Worm (Caenorhabditis elegans) whole organism, young adult: Measurements from ENCODE around the gene ZK896.1.

Source experiments
- C17E4.6 ChIP-seq: fragments of 200-800 bp; sonication (Bioruptor generic); IDR thresholded peaks from 2 replicates; pipeline ENCODE4 v1.3.6; 2022; ENCODE audit warnings: missing genetic modification reagents, missing genetic modification characterization, missing compliant biosample characterization
- F10E7.11 ChIP-seq: sonication (generic microtip); optimal IDR thresholded peaks from 2 replicates; lab custom pipeline; 2017; ENCODE audit warnings: mild to moderate bottlenecking, missing genetic modification characterization, moderate library complexity, missing compliant biosample characterization
- F23B12.7 ChIP-seq: sonication (generic microtip); optimal IDR thresholded peaks from 2 replicates; lab custom pipeline; 2017; ENCODE audit warnings: missing genetic modification characterization, mild to moderate bottlenecking, missing compliant biosample characterization, antibody characterized with exemption, moderate library complexity; ENCODE audit not compliant: insufficient read depth
- F33H1.4 ChIP-seq: fragments of 200-800 bp; sonication (Bioruptor generic); IDR thresholded peaks from 2 replicates; pipeline ENCODE4 v1.3.6; 2022; ENCODE audit warnings: missing genetic modification reagents, missing genetic modification characterization, missing compliant biosample characterization
- K11D2.4 ChIP-seq: fragments of 200-800 bp; sonication (Bioruptor generic); IDR thresholded peaks from 2 replicates; pipeline ENCODE4 v1.3.6; 2022; ENCODE audit warnings: missing genetic modification reagents, missing genetic modification characterization, missing compliant biosample characterization
- T07F8.4 ChIP-seq: sonication (generic microtip); optimal IDR thresholded peaks from 2 replicates; lab custom pipeline; 2016; ENCODE audit warnings: mild to moderate bottlenecking, missing genetic modification characterization, moderate library complexity, missing compliant biosample characterization
- T26A5.8 ChIP-seq: sonication (generic microtip); optimal IDR thresholded peaks from 2 replicates; lab custom pipeline; 2016; ENCODE audit warnings: missing genetic modification characterization, missing compliant biosample characterization
- Y79H2A.3 ChIP-seq: fragments of 200-800 bp; sonication (Bioruptor generic); conservative IDR thresholded peaks from 2 replicates; pipeline ENCODE4 v1.3.6; 2022; ENCODE audit warnings: missing genetic modification reagents, missing genetic modification characterization, missing compliant biosample characterization
- ZK185.1 ChIP-seq: sonication (generic microtip); optimal IDR thresholded peaks from 2 replicates; lab custom pipeline; 2016; ENCODE audit warnings: mild to moderate bottlenecking, missing genetic modification characterization, missing compliant biosample characterization; ENCODE audit not compliant: poor library complexity, severe bottlenecking
- akir-1 ChIP-seq: fragments of 200-800 bp; sonication (Bioruptor generic); optimal IDR thresholded peaks from 2 replicates; lab custom pipeline; 2018; ENCODE audit warnings: mild to moderate bottlenecking, missing genetic modification characterization, moderate library complexity, missing compliant biosample characterization
- atf-7 ChIP-seq: sonication (generic microtip); optimal IDR thresholded peaks from 2 replicates; lab custom pipeline; 2017; ENCODE audit warnings: mild to moderate bottlenecking, missing genetic modification characterization, missing compliant biosample characterization
- athp-1 ChIP-seq: sonication (generic microtip); optimal IDR thresholded peaks from 2 replicates; lab custom pipeline; 2017; ENCODE audit warnings: mild to moderate bottlenecking, missing genetic modification characterization, missing compliant biosample characterization
- attf-3 ChIP-seq: fragments of 200-800 bp; sonication (Bioruptor generic); conservative IDR thresholded peaks from 2 replicates; pipeline ENCODE4 v1.3.6; 2022; ENCODE audit warnings: missing genetic modification reagents, missing genetic modification characterization, missing compliant biosample characterization
- attf-6 ChIP-seq: fragments of 200-800 bp; sonication (Bioruptor generic); IDR thresholded peaks from 2 replicates; pipeline ENCODE4 v1.3.6; 2022; ENCODE audit warnings: missing genetic modification reagents, missing genetic modification characterization, missing compliant biosample characterization
- cebp-1 ChIP-seq, 2 experiments: fragments of 200-800 bp in 1 of 2; sonication (Bioruptor generic) in 1 of 2; sonication (generic microtip) in 1 of 2; IDR thresholded peaks in 1 of 2; optimal IDR thresholded peaks in 1 of 2; 2 replicates each; pipeline versions ENCODE4 v1.3.6 to Lab custom; 2017 to 2022; ENCODE audit warnings: missing compliant biosample characterization in 2 of 2, missing genetic modification characterization in 2 of 2, mild to moderate bottlenecking in 1 of 2, missing genetic modification reagents in 1 of 2, moderate library complexity in 1 of 2
- cebp-2 ChIP-seq: fragments of 200-800 bp; sonication (Bioruptor generic); IDR thresholded peaks from 2 replicates; pipeline ENCODE4 v1.3.6; 2022; ENCODE audit warnings: missing genetic modification characterization, missing compliant biosample characterization
- ceh-79 ChIP-seq: sonication (generic microtip); optimal IDR thresholded peaks from 2 replicates; lab custom pipeline; 2017; ENCODE audit warnings: mild to moderate bottlenecking, missing genetic modification characterization, missing compliant biosample characterization
- ceh-91 ChIP-seq: fragments of 200-800 bp; sonication (Bioruptor generic); IDR thresholded peaks from 2 replicates; pipeline ENCODE4 v1.3.6; 2022; ENCODE audit warnings: missing genetic modification reagents, missing genetic modification characterization, missing compliant biosample characterization
- dox-1 ChIP-seq: fragments of 200-800 bp; sonication (Bioruptor generic); IDR thresholded peaks from 2 replicates; pipeline ENCODE4 v1.3.6; 2022; ENCODE audit warnings: missing genetic modification reagents, missing genetic modification characterization, missing compliant biosample characterization
- dpl-1 ChIP-seq: fragments of 150-350 bp; optimal IDR thresholded peaks from 2 replicates; lab custom pipeline; 2014; ENCODE audit warnings: missing biosample characterization, missing genetic modification reagents, missing genetic modification characterization
- efl-1 ChIP-seq: fragments of 150-350 bp; optimal IDR thresholded peaks from 2 replicates; lab custom pipeline; 2014; ENCODE audit warnings: missing biosample characterization, missing genetic modification reagents, missing genetic modification characterization
- egl-18 ChIP-seq: fragments of 200-800 bp; sonication (Bioruptor generic); IDR thresholded peaks from 2 replicates; pipeline ENCODE4 v1.3.6; 2022; ENCODE audit warnings: missing genetic modification reagents, missing genetic modification characterization, missing compliant biosample characterization
- gei-17 ChIP-seq: fragments of 200-800 bp; sonication (Bioruptor generic); optimal IDR thresholded peaks from 2 replicates; lab custom pipeline; 2018; ENCODE audit warnings: mild to moderate bottlenecking, missing genetic modification characterization, missing compliant biosample characterization
- hmg-1.2 ChIP-seq: fragments of 200-800 bp; sonication (Bioruptor generic); IDR thresholded peaks from 2 replicates; pipeline ENCODE4 v1.3.6; 2022; ENCODE audit warnings: missing genetic modification reagents, missing genetic modification characterization, missing compliant biosample characterization
- madf-6 ChIP-seq: fragments of 200-800 bp; sonication (Bioruptor generic); IDR thresholded peaks from 2 replicates; pipeline ENCODE4 v1.3.6; 2022; ENCODE audit warnings: missing genetic modification reagents, missing genetic modification characterization, missing compliant biosample characterization
- madf-8 ChIP-seq: fragments of 200-800 bp; sonication (Bioruptor generic); conservative IDR thresholded peaks from 2 replicates; pipeline ENCODE4 v1.3.6; 2022; ENCODE audit warnings: missing genetic modification reagents, missing genetic modification characterization, missing compliant biosample characterization
- mel-28 ChIP-seq: sonication (generic microtip); optimal IDR thresholded peaks from 2 replicates; lab custom pipeline; 2016; ENCODE audit warnings: borderline replicate concordance, mild to moderate bottlenecking, missing genetic modification characterization, missing compliant biosample characterization
- nhr-80 ChIP-seq: sonication (generic microtip); optimal IDR thresholded peaks from 2 replicates; lab custom pipeline; 2016; ENCODE audit warnings: missing genetic modification characterization, missing compliant biosample characterization
- nhr-90 ChIP-seq: sonication (generic microtip); optimal IDR thresholded peaks from 2 replicates; lab custom pipeline; 2016; ENCODE audit warnings: missing genotype, mild to moderate bottlenecking, missing genetic modification characterization, missing compliant biosample characterization
- rcor-1 ChIP-seq: fragments of 200-800 bp; sonication (Bioruptor generic); IDR thresholded peaks from 2 replicates; pipeline ENCODE4 v1.3.6; 2022; ENCODE audit warnings: missing genetic modification reagents, missing genetic modification characterization, missing compliant biosample characterization
- rec-8 ChIP-seq, 2 experiments: sonication (generic microtip); optimal IDR thresholded peaks; 2 replicates each; lab custom pipeline; 2016; ENCODE audit warnings: mild to moderate bottlenecking in 2 of 2, missing genetic modification characterization in 2 of 2, missing genetic modification reagents in 2 of 2, missing genotype in 2 of 2, missing biosample characterization in 1 of 2, missing compliant biosample characterization in 1 of 2, moderate library complexity in 1 of 2
- rpc-1 ChIP-seq, 2 experiments: fragments of 150-350 bp in 1 of 2; sonication (generic microtip) in 1 of 2; optimal IDR thresholded peaks; 2 replicates each; lab custom pipeline; 2014 to 2018; ENCODE audit warnings: missing biosample characterization in 1 of 2, missing genetic modification characterization in 1 of 2, missing genetic modification reagents in 1 of 2, missing genotype in 1 of 2
- snpc-1.3 ChIP-seq: sonication (generic microtip); optimal IDR thresholded peaks from 2 replicates; lab custom pipeline; 2017; ENCODE audit warnings: missing genetic modification characterization, mild to moderate bottlenecking, missing compliant biosample characterization, antibody characterized with exemption, moderate library complexity, missing genotype, missing genetic modification reagents; ENCODE audit not compliant: insufficient read depth
- snpc-3.4 ChIP-seq: sonication (generic microtip); optimal IDR thresholded peaks from 2 replicates; lab custom pipeline; 2017; ENCODE audit warnings: missing genetic modification characterization, mild to moderate bottlenecking, missing compliant biosample characterization, antibody characterized with exemption, moderate library complexity, missing genotype, missing genetic modification reagents
- snpc-4 ChIP-seq, 5 experiments: fragments of 150-350 bp in 1 of 5; sonication (generic microtip) in 4 of 5; optimal IDR thresholded peaks; 2 replicates each; lab custom pipeline; 2014 to 2018; ENCODE audit warnings: missing genetic modification characterization in 5 of 5, missing biosample characterization in 3 of 5, antibody characterized with exemption in 2 of 5, mild to moderate bottlenecking in 2 of 5, missing compliant biosample characterization in 2 of 5, missing genotype in 2 of 5, moderate library complexity in 2 of 5, missing genetic modification reagents in 1 of 5
- sptf-2 ChIP-seq: fragments of 200-800 bp; sonication (Bioruptor generic); optimal IDR thresholded peaks from 2 replicates; lab custom pipeline; 2018; ENCODE audit warnings: mild to moderate bottlenecking, missing genetic modification characterization, missing compliant biosample characterization
- tbp1 ChIP-seq: fragments of 200-800 bp; sonication (Bioruptor generic); optimal IDR thresholded peaks from 2 replicates; lab custom pipeline; 2018; ENCODE audit warnings: mild to moderate bottlenecking, missing genetic modification characterization, missing compliant biosample characterization
- zfh-2 ChIP-seq: fragments of 200-800 bp; sonication (Bioruptor generic); conservative IDR thresholded peaks from 2 replicates; pipeline ENCODE4 v1.3.6; 2022; ENCODE audit warnings: missing genetic modification reagents, missing genetic modification characterization, missing compliant biosample characterization
- ztf-26 ChIP-seq: sonication (generic microtip); optimal IDR thresholded peaks from 2 replicates; lab custom pipeline; 2017; ENCODE audit warnings: missing genetic modification characterization, missing compliant biosample characterization

ZK896.1 gene

ce11 chrIV:12833698-12834416 lies 41.3 kb downstream of the ZK896.1 start (continued):
- TF ChIP-seq gei-17 (GFP tag; lab: Kevin White, UChicago) (peak; percentile 1), ztf-26 (tag; lab: Kevin White, UChicago) (peak; percentile 3), cebp-1 (GFP tag; IDR thresholded peaks at IDR 0.05; lab: Robert Waterston, UW) (no peak), cebp-1 (tag; optimal IDR thresholded peaks at IDR 0.05; lab: Kevin White, UChicago) (peak; percentile 50), dpl-1 (GFP tag; lab: Kevin White, UChicago) (no peak), snpc-4 (GFP tag; optimal IDR thresholded peaks at IDR 0.05; lab: Kevin White, UChicago) (no peak), snpc-4 (tag; optimal IDR thresholded peaks at IDR 0.05; lab: Kevin White, UChicago) (peak in 2 of 4 experiments; percentile 2 to 38), mel-28 (tag; lab: Kevin White, UChicago) (no peak), Y79H2A.3 (GFP tag; lab: Robert Waterston, UW) (no peak), nhr-90 (tag; lab: Kevin White, UChicago) (peak; percentile 63)

DNA sequence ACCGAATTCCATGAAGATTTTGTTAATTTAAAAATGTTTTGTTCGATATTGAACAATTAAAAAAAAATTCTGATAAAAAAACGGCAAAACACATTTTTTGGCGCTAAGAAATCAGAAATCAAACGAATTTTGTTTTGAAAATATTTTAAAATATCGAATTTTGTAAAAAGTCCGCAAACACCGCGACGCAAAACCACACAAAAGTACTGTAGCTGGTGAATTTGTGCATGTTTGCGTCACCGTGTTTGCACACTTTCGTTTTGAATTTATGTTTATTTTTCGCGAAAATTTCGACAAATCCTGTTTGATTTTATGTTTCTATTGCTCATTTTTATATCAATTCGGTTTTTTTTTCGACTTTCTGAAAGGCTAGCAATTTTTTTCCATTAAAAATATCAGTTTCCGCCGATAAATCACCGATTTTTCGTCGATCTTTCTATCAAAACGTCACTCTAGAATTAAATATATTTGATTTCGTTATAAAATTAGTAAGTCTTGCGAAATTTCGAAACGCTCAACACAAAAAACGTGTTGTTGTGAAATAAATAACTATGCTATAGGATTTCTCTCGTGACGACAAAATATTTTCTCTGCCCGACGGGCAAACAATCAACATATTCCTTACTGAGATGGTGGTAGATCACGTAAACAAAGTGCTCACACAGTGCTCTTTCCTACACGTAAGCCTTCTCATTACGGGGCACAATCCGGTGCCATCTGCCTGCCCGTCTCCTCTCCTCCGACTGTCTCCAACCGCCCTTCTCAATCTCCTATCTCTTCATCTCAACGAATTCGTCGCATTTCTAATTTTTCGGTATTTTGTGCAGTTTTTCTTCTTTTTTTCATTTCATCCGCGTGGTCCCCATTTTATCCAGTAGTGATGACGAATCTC lies 43.3 kb downstream of the ZK896.1 start:
- TF ChIP-seq snpc-3.4 (tag; lab: Kevin White, UChicago) = peak; percentile 83
- no peak for TF ChIP-seq T26A5.8 (tag; lab: Kevin White, UChicago)
- TF ChIP-seq rcor-1 (GFP tag; lab: Robert Waterston, UW) = 0 out of 2 replicates have a peak, but pooled peaks have one; percentile 32
- TF ChIP-seq rpc-1 (optimal IDR thresholded peaks at IDR 0.05; lab: Kevin White, UChicago) = no peak
- no peak for TF ChIP-seq rpc-1 (tag; optimal IDR thresholded peaks at IDR 0.05; lab: Kevin White, UChicago)
- TF ChIP-seq C17E4.6 (GFP tag; lab: Robert Waterston, UW) = no peak
- peak; percentile 37 for TF ChIP-seq tbp1 (GFP tag; lab: Kevin White, UChicago)
- TF ChIP-seq dox-1 = peak; percentile 54
- TF ChIP-seq gei-17 (GFP tag; lab: Kevin White, UChicago) = no peak
- TF ChIP-seq hmg-1.2 (GFP tag; lab: Robert Waterston, UW) = peak; percentile 20; the same call in 1 of the 2 replicates
- TF ChIP-seq egl-18 = no peak
- TF ChIP-seq T07F8.4 (tag; lab: Kevin White, UChicago) = no peak
- peak; percentile 10 for TF ChIP-seq snpc-4 (GFP tag; optimal IDR thresholded peaks at IDR 0.05; lab: Kevin White, UChicago)
- TF ChIP-seq snpc-4 (tag; optimal IDR thresholded peaks at IDR 0.05; lab: Kevin White, UChicago) = peak in 3 of 4 experiments; percentile 49 to 80 (median 68)
- TF ChIP-seq madf-8 (GFP tag; lab: Robert Waterston, UW) = peak; percentile 66
- TF ChIP-seq rec-8 (tag; optimal IDR thresholded peaks at IDR 0.05; lab: Kevin White, UChicago) = no peak
- TF ChIP-seq zfh-2 (GFP tag; lab: Robert Waterston, UW) = no peak
- TF ChIP-seq akir-1 (GFP tag; lab: Kevin White, UChicago) = no peak
- TF ChIP-seq cebp-2 = no peak
- no peak for TF ChIP-seq nhr-80 (tag; lab: Kevin White, UChicago)
- no peak for TF ChIP-seq ZK185.1
- TF ChIP-seq snpc-1.3 = peak; percentile 66
- TF ChIP-seq atf-7 (tag; lab: Kevin White, UChicago) = no peak
- TF ChIP-seq ceh-79 (tag; lab: Kevin White, UChicago) = no peak
- peak; percentile 87 for TF ChIP-seq madf-6 (GFP tag; lab: Robert Waterston, UW)
- peak; percentile 76 for TF ChIP-seq ceh-91 (GFP tag; lab: Robert Waterston, UW)
- peak; percentile 20 for TF ChIP-seq F23B12.7 (tag; lab: Kevin White, UChicago)
- 0 out of 2 replicates have a peak, but pooled peaks have one; percentile 36 for TF ChIP-seq attf-6 (GFP tag; lab: Robert Waterston, UW)
- TF ChIP-seq F10E7.11 (tag; lab: Kevin White, UChicago) = no peak
- no peak for TF ChIP-seq sptf-2
- TF ChIP-seq K11D2.4 (GFP tag; lab: Robert Waterston, UW) = no peak
- TF ChIP-seq cebp-1 (GFP tag; IDR thresholded peaks at IDR 0.05; lab: Robert Waterston, UW) = 0 out of 2 replicates have a peak, but pooled peaks have one; percentile 16
- peak; percentile 90 for TF ChIP-seq cebp-1 (tag; optimal IDR thresholded peaks at IDR 0.05; lab: Kevin White, UChicago)
- peak; percentile 72 for TF ChIP-seq efl-1 (GFP tag; lab: Kevin White, UChicago)
- peak; percentile 70 for TF ChIP-seq F33H1.4 (GFP tag; lab: Robert Waterston, UW)
- TF ChIP-seq athp-1 (tag; lab: Kevin White, UChicago) = no peak
- no peak for TF ChIP-seq attf-3 (GFP tag; lab: Robert Waterston, UW)
